Fruit fly (Drosophila melanogaster) whole organism, pupa: ENCODE measurements around the gene Crk.

Source experiments
- CG13204 ChIP-seq: fragments of 200-800 bp; sonication (Bioruptor generic); optimal IDR thresholded peaks from 2 replicates; lab custom pipeline; 2018; ENCODE audit warnings: missing biosample characterization, mild to moderate bottlenecking, missing genetic modification characterization, moderate library complexity
- CG17806 ChIP-seq: fragments of 200-800 bp; sonication (Bioruptor generic); optimal IDR thresholded peaks from 2 replicates; lab custom pipeline; 2018; ENCODE audit warnings: missing biosample characterization, mild to moderate bottlenecking, missing genetic modification characterization, moderate library complexity
- CG8159 ChIP-seq: fragments of 200-800 bp; sonication (Bioruptor generic); optimal IDR thresholded peaks from 3 replicates; lab custom pipeline; 2018; ENCODE audit warnings: missing biosample characterization, mild to moderate bottlenecking, missing genetic modification characterization, moderate library complexity
- Ets98B ChIP-seq: fragments of 200-800 bp; sonication (Bioruptor generic); IDR thresholded peaks from 2 replicates; pipeline ENCODE4 v1.3.6; 2022; ENCODE audit warnings: missing biosample characterization, missing genetic modification characterization

dm6 chr4:175245-175644 lies 34.8 kb upstream of the Crk start, which contains the start of gene CG33978:
- TF ChIP-seq CG13204 (GFP tag; lab: Kevin White, UChicago) (no peak), CG17806 (tag; lab: Kevin White, UChicago) (no peak), Ets98B (GFP tag; lab: Robert Waterston, UW) (no peak), CG8159 (tag; lab: Kevin White, UChicago) (no peak)
